Fruit fly (Drosophila melanogaster) whole organism, embryonic: ENCODE data around the gene CG31100.

Experiments
- Aef1 ChIP-seq: fragments of 200-800 bp; sonication (Bioruptor generic); IDR thresholded peaks from 3 replicates; pipeline ENCODE4 v1.3.6; 2022; ENCODE audit warnings: missing biosample characterization, missing genetic modification characterization
- CG10209 ChIP-seq: fragments of 200-800 bp; sonication (Bioruptor generic); optimal IDR thresholded peaks from 3 replicates; lab custom pipeline; 2017; ENCODE audit warnings: missing biosample characterization, mild to moderate bottlenecking, missing genetic modification characterization, missing genetic modification reagents
- CG1024 ChIP-seq: fragments of 200-800 bp; sonication (Bioruptor generic); IDR thresholded peaks from 2 replicates; pipeline ENCODE4 v1.3.6; 2022; ENCODE audit warnings: missing biosample characterization, missing genetic modification characterization
- CG10543 ChIP-seq: fragments of 200-800 bp; sonication (Bioruptor generic); optimal IDR thresholded peaks from 3 replicates; lab custom pipeline; 2017; ENCODE audit warnings: missing biosample characterization, mild to moderate bottlenecking, missing genetic modification characterization, moderate library complexity
- CG12219 ChIP-seq: fragments of 200-800 bp; sonication (Bioruptor generic); optimal IDR thresholded peaks from 3 replicates; lab custom pipeline; 2018; ENCODE audit warnings: missing biosample characterization, mild to moderate bottlenecking, missing genetic modification characterization
- CG12942 ChIP-seq: fragments of 200-800 bp; sonication (Bioruptor generic); optimal IDR thresholded peaks from 3 replicates; lab custom pipeline; 2016; ENCODE audit warnings: missing biosample characterization, missing genetic modification characterization
- CG13296 ChIP-seq: fragments of 200-800 bp; sonication (Bioruptor generic); optimal IDR thresholded peaks from 3 replicates; lab custom pipeline; 2018; ENCODE audit warnings: missing biosample characterization, mild to moderate bottlenecking, missing genetic modification characterization
- CG14050 ChIP-seq: fragments of 200-800 bp; sonication (Bioruptor generic); IDR thresholded peaks from 3 replicates; pipeline ENCODE4 v1.3.6; 2022; ENCODE audit warnings: missing biosample characterization, missing genetic modification characterization
- CG14441 ChIP-seq: fragments of 200-800 bp; sonication (Bioruptor generic); IDR thresholded peaks from 2 replicates; pipeline ENCODE4 v1.3.6; 2022; ENCODE audit warnings: missing biosample characterization, missing genetic modification characterization
- CG1603 ChIP-seq: fragments of 200-800 bp; sonication (Bioruptor generic); optimal IDR thresholded peaks from 2 replicates; lab custom pipeline; 2019; ENCODE audit warnings: missing biosample characterization, mild to moderate bottlenecking, missing genetic modification characterization, moderate library complexity
- CG2116 ChIP-seq: fragments of 200-800 bp; sonication (Bioruptor generic); optimal IDR thresholded peaks from 3 replicates; lab custom pipeline; 2018; ENCODE audit warnings: missing biosample characterization, mild to moderate bottlenecking, missing genetic modification characterization
- CG2199 ChIP-seq: fragments of 200-800 bp; sonication (Bioruptor generic); IDR thresholded peaks from 3 replicates; pipeline ENCODE4 v1.3.6; 2022; ENCODE audit warnings: missing biosample characterization, missing genetic modification characterization
- CG30431 ChIP-seq: fragments of 200-800 bp; sonication (Bioruptor generic); optimal IDR thresholded peaks from 2 replicates; lab custom pipeline; 2017; ENCODE audit warnings: missing biosample characterization, missing genetic modification characterization
- CG31365 ChIP-seq: fragments of 200-800 bp; sonication (Bioruptor generic); optimal IDR thresholded peaks from 2 replicates; lab custom pipeline; 2018; ENCODE audit warnings: missing biosample characterization, mild to moderate bottlenecking, missing genetic modification characterization
- CG3163 ChIP-seq: fragments of 200-800 bp; sonication (Bioruptor generic); optimal IDR thresholded peaks from 3 replicates; lab custom pipeline; 2016; ENCODE audit warnings: missing biosample characterization, missing genetic modification characterization
- CG32532 ChIP-seq: fragments of 200-800 bp; sonication (Bioruptor generic); IDR thresholded peaks from 2 replicates; pipeline ENCODE4 v1.3.6; 2022; ENCODE audit warnings: missing biosample characterization, missing genetic modification characterization
- CG34422 ChIP-seq: fragments of 200-800 bp; sonication (Bioruptor generic); IDR thresholded peaks from 3 replicates; pipeline ENCODE4 v1.3.6; 2022; ENCODE audit warnings: missing biosample characterization, missing genetic modification characterization
- CG4854 ChIP-seq: fragments of 200-800 bp; sonication (Bioruptor generic); optimal IDR thresholded peaks from 2 replicates; lab custom pipeline; 2016; ENCODE audit warnings: missing biosample characterization, missing genetic modification characterization, inconsistent platforms
- CG6683 ChIP-seq: fragments of 200-800 bp; sonication (Bioruptor generic); optimal IDR thresholded peaks from 2 replicates; lab custom pipeline; 2017; ENCODE audit warnings: missing biosample characterization, mild to moderate bottlenecking, missing genetic modification characterization, missing genetic modification reagents
- CG6791 ChIP-seq: fragments of 200-800 bp; sonication (Bioruptor generic); IDR thresholded peaks from 3 replicates; pipeline ENCODE4 v1.3.6; 2022; ENCODE audit warnings: missing biosample characterization, missing genetic modification characterization; ENCODE audit not compliant: partially characterized antibody
- CG7357 ChIP-seq: fragments of 200-800 bp; sonication (Bioruptor generic); IDR thresholded peaks from 3 replicates; pipeline ENCODE4 v1.3.6; 2022; ENCODE audit warnings: missing biosample characterization, missing genetic modification characterization
- CG8359 ChIP-seq: fragments of 200-800 bp; sonication (Bioruptor generic); optimal IDR thresholded peaks from 2 replicates; lab custom pipeline; 2017; ENCODE audit warnings: missing biosample characterization, mild to moderate bottlenecking, missing genetic modification characterization, borderline replicate concordance
- Camta ChIP-seq: fragments of 200-800 bp; sonication (Bioruptor generic); optimal IDR thresholded peaks from 2 replicates; lab custom pipeline; 2016; ENCODE audit warnings: missing biosample characterization, missing genetic modification characterization
- CrebB ChIP-seq: fragments of 200-800 bp; sonication (Bioruptor generic); optimal IDR thresholded peaks from 3 replicates; lab custom pipeline; 2018; ENCODE audit warnings: missing biosample characterization, mild to moderate bottlenecking, missing genetic modification characterization
- Drgx ChIP-seq: fragments of 200-800 bp; sonication (Bioruptor generic); IDR thresholded peaks from 2 replicates; pipeline ENCODE4 v1.3.6; 2022; ENCODE audit warnings: missing biosample characterization, missing genetic modification characterization
- Hr78 ChIP-seq, 2 experiments: fragments of 200-800 bp in 1 of 2; fragments of >200 bp in 1 of 2; sonication (Bioruptor generic) in 1 of 2; optimal IDR thresholded peaks; 2 replicates each; lab custom pipeline; 2017 to 2019; ENCODE audit warnings: missing biosample characterization in 2 of 2, missing genetic modification characterization in 2 of 2, mild to moderate bottlenecking in 1 of 2, moderate library complexity in 1 of 2
- Hsf ChIP-seq: fragments of 200-800 bp; sonication (Bioruptor generic); optimal IDR thresholded peaks from 3 replicates; lab custom pipeline; 2016; ENCODE audit warnings: missing biosample characterization, missing genetic modification characterization
- Max ChIP-seq: fragments of 200-800 bp; sonication (Bioruptor generic); optimal IDR thresholded peaks from 2 replicates; lab custom pipeline; 2016; ENCODE audit warnings: missing biosample characterization, mild to moderate bottlenecking, missing genetic modification characterization
- NC2β ChIP-seq: fragments of 200-800 bp; sonication (Bioruptor generic); optimal IDR thresholded peaks from 2 replicates; lab custom pipeline; 2016; ENCODE audit warnings: missing biosample characterization, missing genetic modification characterization
- Nf-YA ChIP-seq: fragments of 200-800 bp; sonication (Bioruptor generic); IDR thresholded peaks from 2 replicates; pipeline ENCODE4 v1.3.6; 2022; ENCODE audit warnings: missing biosample characterization, missing genetic modification characterization
- Opbp ChIP-seq: fragments of 200-800 bp; sonication (Bioruptor generic); IDR thresholded peaks from 3 replicates; pipeline ENCODE4 v1.3.6; 2022; ENCODE audit warnings: missing biosample characterization, missing genetic modification characterization; ENCODE audit not compliant: partially characterized antibody
- Sin3A ChIP-seq: fragments of >200 bp; optimal IDR thresholded peaks from 2 replicates; lab custom pipeline; 2018
- ash1 ChIP-seq: fragments of 200-800 bp; sonication (Bioruptor generic); optimal IDR thresholded peaks from 2 replicates; lab custom pipeline; 2018; ENCODE audit warnings: missing biosample characterization, mild to moderate bottlenecking, missing genetic modification characterization
- ci ChIP-seq: fragments of 200-800 bp; sonication (Bioruptor generic); IDR thresholded peaks from 3 replicates; pipeline ENCODE4 v1.3.6; 2022; ENCODE audit warnings: missing biosample characterization, missing genetic modification characterization
- fd102C ChIP-seq: fragments of 200-800 bp; sonication (Bioruptor generic); optimal IDR thresholded peaks from 2 replicates; lab custom pipeline; 2018; ENCODE audit warnings: missing biosample characterization, mild to moderate bottlenecking, missing genetic modification characterization, moderate library complexity
- fd96Cb ChIP-seq: fragments of 200-800 bp; sonication (Bioruptor generic); optimal IDR thresholded peaks from 2 replicates; lab custom pipeline; 2018; ENCODE audit warnings: missing biosample characterization, mild to moderate bottlenecking, missing genetic modification characterization, moderate library complexity
- gem ChIP-seq: fragments of 200-800 bp; sonication (Bioruptor generic); optimal IDR thresholded peaks from 2 replicates; lab custom pipeline; 2019; ENCODE audit warnings: missing biosample characterization, mild to moderate bottlenecking, missing genetic modification characterization, moderate library complexity
- gsb ChIP-seq: fragments of 200-800 bp; sonication (Bioruptor generic); IDR thresholded peaks from 2 replicates; pipeline ENCODE4 v1.3.6; 2022; ENCODE audit warnings: missing biosample characterization, missing genetic modification characterization
- jigr1 ChIP-seq: fragments of 200-800 bp; sonication (Bioruptor generic); IDR thresholded peaks from 3 replicates; pipeline ENCODE4 v1.3.6; 2022; ENCODE audit warnings: missing biosample characterization, missing genetic modification characterization
- lola ChIP-seq, 3 experiments: fragments of >200 bp in 2 of 3; fragments of 200-800 bp in 1 of 3; sonication (Bioruptor generic) in 1 of 3; optimal IDR thresholded peaks; 2 replicates each; lab custom pipeline; 2017 to 2019; ENCODE audit warnings: missing biosample characterization in 3 of 3, missing genetic modification characterization in 3 of 3, mild to moderate bottlenecking in 1 of 3, moderate library complexity in 1 of 3
- mirr ChIP-seq: fragments of 200-800 bp; sonication (Bioruptor generic); optimal IDR thresholded peaks from 3 replicates; lab custom pipeline; 2018; ENCODE audit warnings: missing biosample characterization, mild to moderate bottlenecking, missing genetic modification characterization
- oc ChIP-seq: fragments of 200-800 bp; sonication (Bioruptor generic); optimal IDR thresholded peaks from 2 replicates; lab custom pipeline; 2018; ENCODE audit warnings: missing biosample characterization, mild to moderate bottlenecking, missing genetic modification characterization, moderate library complexity
- onecut ChIP-seq: fragments of 200-800 bp; sonication (Bioruptor generic); IDR thresholded peaks from 2 replicates; pipeline ENCODE4 v1.3.6; 2022; ENCODE audit warnings: missing biosample characterization, missing genetic modification characterization
- peb ChIP-seq: fragments of 200-800 bp; sonication (Bioruptor generic); IDR thresholded peaks from 2 replicates; pipeline ENCODE4 v1.3.6; 2022; ENCODE audit warnings: missing biosample characterization, missing genetic modification characterization
- rib ChIP-seq: fragments of 200-800 bp; sonication (Bioruptor generic); IDR thresholded peaks from 2 replicates; pipeline ENCODE4 v1.3.6; 2022; ENCODE audit warnings: missing biosample characterization, missing genetic modification characterization
- scrt ChIP-seq: fragments of 200-800 bp; sonication (Bioruptor generic); optimal IDR thresholded peaks from 2 replicates; lab custom pipeline; 2018; ENCODE audit warnings: missing biosample characterization, mild to moderate bottlenecking, missing genetic modification characterization, moderate library complexity
- sim ChIP-seq: fragments of 200-800 bp; sonication (Bioruptor generic); IDR thresholded peaks from 2 replicates; pipeline ENCODE4 v1.3.6; 2022; ENCODE audit warnings: missing biosample characterization, missing genetic modification characterization
- stwl ChIP-seq: fragments of 200-800 bp; sonication (Bioruptor generic); optimal IDR thresholded peaks from 3 replicates; lab custom pipeline; 2018; ENCODE audit warnings: missing biosample characterization, mild to moderate bottlenecking, missing genetic modification characterization, moderate library complexity
- trem ChIP-seq: fragments of 200-800 bp; optimal IDR thresholded peaks from 3 replicates; lab custom pipeline; 2019; ENCODE audit warnings: missing biosample characterization, mild to moderate bottlenecking, missing genetic modification characterization, moderate library complexity
- unc-4 ChIP-seq: fragments of 200-800 bp; sonication (Bioruptor generic); IDR thresholded peaks from 2 replicates; pipeline ENCODE4 v1.3.6; 2022; ENCODE audit warnings: missing biosample characterization, missing genetic modification characterization; ENCODE audit not compliant: partially characterized antibody
- zfh1 ChIP-seq: fragments of 200-800 bp; sonication (Bioruptor generic); IDR thresholded peaks from 3 replicates; pipeline ENCODE4 v1.3.6; 2022; ENCODE audit warnings: missing biosample characterization, missing genetic modification characterization

Gene CG31100

DNA sequence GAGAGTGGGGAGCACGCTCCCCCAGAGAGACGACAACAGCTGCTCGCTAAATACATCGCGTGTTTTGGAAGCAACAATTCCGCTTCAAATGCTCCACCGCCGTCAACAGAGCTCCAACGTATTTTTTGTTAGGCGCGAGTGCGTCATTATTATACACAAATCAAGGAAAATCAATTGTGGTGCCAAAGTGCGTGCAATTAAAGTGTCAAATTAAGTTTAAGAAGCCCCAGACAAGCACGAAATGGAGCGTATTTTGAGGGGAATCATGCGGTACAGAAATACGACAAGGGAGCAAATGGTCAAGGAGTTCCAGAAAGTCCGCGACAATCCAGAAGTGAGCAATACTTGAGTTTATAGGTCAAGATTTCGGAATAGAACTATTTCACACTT lies 22.7 kb downstream of the CG31100 start, which contains the start of gene CAHbeta (continued):
- 0 out of 2 replicates have a peak, but pooled peaks have one; percentile 7 for TF ChIP-seq unc-4 (GFP tag; lab: Robert Waterston, UW)
- no peak for TF ChIP-seq lola (GFP tag; optimal IDR thresholded peaks at IDR 0.05; lab: Kevin White, UChicago)
- TF ChIP-seq CG2199 (GFP tag; lab: Robert Waterston, UW) = 0 out of 3 replicates have a peak, but pooled peaks have one; percentile 2
- TF ChIP-seq CG12219 = peak; percentile 6
- no peak for TF ChIP-seq trem
- TF ChIP-seq Aef1 = no peak
- peak; percentile 23 for TF ChIP-seq mirr
- peak; percentile 62 for TF ChIP-seq CG3163 (GFP tag; lab: Kevin White, UChicago)
- peak; percentile 74 for TF ChIP-seq CG10543 (GFP tag; lab: Kevin White, UChicago)
- no peak for TF ChIP-seq CrebB (tag; lab: Kevin White, UChicago)
- no peak for TF ChIP-seq NC2β (GFP tag; lab: Kevin White, UChicago)
- TF ChIP-seq CG13296 (GFP tag; lab: Kevin White, UChicago) = peak; percentile 33
- no peak for TF ChIP-seq ash1 (GFP tag; lab: Kevin White, UChicago)
- no peak for TF ChIP-seq CG8359 (GFP tag; lab: Kevin White, UChicago)
- TF ChIP-seq Hsf = no peak
- TF ChIP-seq Sin3A (lab: Kevin White, UChicago) = no peak
- TF ChIP-seq Drgx (GFP tag; lab: Robert Waterston, UW) = no peak
- 0 out of 2 replicates have a peak, but pooled peaks have one; percentile 12 for TF ChIP-seq onecut (GFP tag; lab: Robert Waterston, UW)
- no peak for TF ChIP-seq Opbp (GFP tag; lab: Robert Waterston, UW)
- no peak for TF ChIP-seq jigr1 (GFP tag; lab: Robert Waterston, UW)
- TF ChIP-seq Max = no peak
- no peak for TF ChIP-seq fd96Cb (tag; lab: Kevin White, UChicago)
- TF ChIP-seq CG12942 (GFP tag; lab: Kevin White, UChicago) = no peak
- no peak for TF ChIP-seq Nf-YA (GFP tag; lab: Robert Waterston, UW)
- TF ChIP-seq CG10209 = no peak
- TF ChIP-seq stwl (tag; lab: Kevin White, UChicago) = no peak
- no peak for TF ChIP-seq gem (tag; lab: Kevin White, UChicago)
- TF ChIP-seq ci (GFP tag; lab: Robert Waterston, UW) = peak; percentile 43; the same call in 1 of the 3 replicates
- peak; percentile 84 for TF ChIP-seq scrt (GFP tag; lab: Kevin White, UChicago)
- 0 out of 2 replicates have a peak, but pooled peaks have one; percentile 35 for TF ChIP-seq rib (GFP tag; lab: Robert Waterston, UW)
- TF ChIP-seq oc (tag; lab: Kevin White, UChicago) = no peak
- TF ChIP-seq CG2116 (GFP tag; lab: Kevin White, UChicago) = no peak
- TF ChIP-seq sim (GFP tag; lab: Robert Waterston, UW) = no peak
- no peak for TF ChIP-seq fd102C (GFP tag; lab: Kevin White, UChicago)
- no peak for TF ChIP-seq CG4854 (GFP tag; lab: Kevin White, UChicago)
- no peak for TF ChIP-seq CG6683
- TF ChIP-seq CG14050 (GFP tag; lab: Robert Waterston, UW) = no peak
- no peak; the same call in 1 of the 2 replicates for TF ChIP-seq CG14441
- TF ChIP-seq CG6791 (GFP tag; lab: Robert Waterston, UW) = no peak
- peak; percentile 36; the same call in 1 of the 2 replicates for TF ChIP-seq CG32532 (GFP tag; lab: Robert Waterston, UW)
- TF ChIP-seq peb (GFP tag; lab: Robert Waterston, UW) = no peak
- TF ChIP-seq CG31365 (tag; lab: Kevin White, UChicago) = no peak
- TF ChIP-seq Camta (GFP tag; lab: Kevin White, UChicago) = no peak
- no peak for TF ChIP-seq CG7357 (GFP tag; lab: Robert Waterston, UW)
- no peak for TF ChIP-seq gsb (GFP tag; lab: Robert Waterston, UW)
- no peak for TF ChIP-seq CG30431 (GFP tag; lab: Kevin White, UChicago)
- peak in 1 of 2 experiments; percentile 73 for TF ChIP-seq Hr78 (GFP tag; optimal IDR thresholded peaks at IDR 0.05; lab: Kevin White, UChicago)
- no peak for TF ChIP-seq CG1603 (tag; lab: Kevin White, UChicago)
- TF ChIP-seq CG1024 (GFP tag; lab: Robert Waterston, UW) = no peak
- TF ChIP-seq CG34422 (GFP tag; lab: Robert Waterston, UW) = peak; percentile 12; the same call in 1 of the 3 replicates
- TF ChIP-seq zfh1 (GFP tag; lab: Robert Waterston, UW) = no peak
